Fruit fly (Drosophila melanogaster) whole organism, prepupa: ENCODE results near the gene Ugt35A1.
A peak's percentile ranks its signal among the peaks of the same experiment; 100 is the strongest.

ENCODE experiments used
- CG10631 ChIP-seq: fragments of 200-800 bp; sonication (Bioruptor generic); optimal IDR thresholded peaks from 2 replicates; lab custom pipeline; 2016; ENCODE audit warnings: missing biosample characterization, missing genetic modification characterization
- CG10669 ChIP-seq: fragments of 200-800 bp; sonication (Bioruptor generic); optimal IDR thresholded peaks from 3 replicates; lab custom pipeline; 2018; ENCODE audit warnings: missing biosample characterization, mild to moderate bottlenecking, missing genetic modification characterization, moderate library complexity
- CG11294 ChIP-seq: fragments of 200-800 bp; sonication (Bioruptor generic); IDR thresholded peaks from 2 replicates; pipeline ENCODE4 v1.3.6; 2022; ENCODE audit warnings: missing biosample characterization, missing genetic modification characterization
- CG11762 ChIP-seq: fragments of 200-800 bp; sonication (Bioruptor generic); optimal IDR thresholded peaks from 3 replicates; lab custom pipeline; 2016; ENCODE audit warnings: missing biosample characterization, missing genetic modification characterization; ENCODE audit not compliant: insufficient read depth
- CG11902 ChIP-seq: fragments of 200-800 bp; sonication (Bioruptor generic); optimal IDR thresholded peaks from 3 replicates; lab custom pipeline; 2016; ENCODE audit warnings: missing biosample characterization, missing genetic modification characterization
- CG15336 ChIP-seq: fragments of 200-800 bp; sonication (Bioruptor generic); IDR thresholded peaks from 2 replicates; pipeline ENCODE4 v1.3.6; 2022; ENCODE audit warnings: missing biosample characterization, missing genetic modification characterization
- CG1621 ChIP-seq: fragments of 200-800 bp; sonication (Bioruptor generic); optimal IDR thresholded peaks from 3 replicates; lab custom pipeline; 2018; ENCODE audit warnings: missing biosample characterization, mild to moderate bottlenecking, missing genetic modification characterization
- CG16779 ChIP-seq: fragments of 200-800 bp; sonication (Bioruptor generic); optimal IDR thresholded peaks from 3 replicates; lab custom pipeline; 2017; ENCODE audit warnings: missing biosample characterization, mild to moderate bottlenecking, missing genetic modification characterization
- CG3032 ChIP-seq: fragments of 200-800 bp; optimal IDR thresholded peaks from 2 replicates; lab custom pipeline; 2019; ENCODE audit warnings: missing biosample characterization, mild to moderate bottlenecking, missing genetic modification characterization, moderate library complexity
- CG31627 ChIP-seq: fragments of 200-800 bp; sonication (Bioruptor generic); optimal IDR thresholded peaks from 3 replicates; lab custom pipeline; 2016; ENCODE audit warnings: missing biosample characterization, missing genetic modification characterization
- CG32006 ChIP-seq: fragments of 200-800 bp; sonication (Bioruptor generic); optimal IDR thresholded peaks from 3 replicates; lab custom pipeline; 2017; ENCODE audit warnings: missing biosample characterization, mild to moderate bottlenecking, missing genetic modification characterization
- CG34406 ChIP-seq: fragments of 200-800 bp; sonication (Bioruptor generic); optimal IDR thresholded peaks from 3 replicates; lab custom pipeline; 2016; ENCODE audit warnings: missing biosample characterization, missing genetic modification characterization
- CG3919 ChIP-seq: fragments of 200-800 bp; sonication (Bioruptor generic); optimal IDR thresholded peaks from 3 replicates; lab custom pipeline; 2016; ENCODE audit warnings: missing biosample characterization, missing genetic modification characterization
- CG4318 ChIP-seq: fragments of 200-800 bp; sonication (Bioruptor generic); optimal IDR thresholded peaks from 3 replicates; lab custom pipeline; 2017; ENCODE audit warnings: missing biosample characterization, mild to moderate bottlenecking, missing genetic modification characterization
- CG6276 ChIP-seq: fragments of 200-800 bp; sonication (Bioruptor generic); optimal IDR thresholded peaks from 2 replicates; lab custom pipeline; 2017; ENCODE audit warnings: missing biosample characterization, mild to moderate bottlenecking, missing genetic modification characterization
- CG6808 ChIP-seq: fragments of 200-800 bp; sonication (Bioruptor generic); optimal IDR thresholded peaks from 3 replicates; lab custom pipeline; 2017; ENCODE audit warnings: missing biosample characterization, missing genetic modification characterization, mild to moderate bottlenecking, moderate library complexity, missing genetic modification reagents
- CG7368 ChIP-seq: fragments of 200-800 bp; sonication (Bioruptor generic); optimal IDR thresholded peaks from 3 replicates; lab custom pipeline; 2016; ENCODE audit warnings: missing biosample characterization, missing genetic modification characterization
- CG8119 ChIP-seq: fragments of 200-800 bp; sonication (Bioruptor generic); IDR thresholded peaks from 3 replicates; pipeline ENCODE4 v1.3.6; 2022; ENCODE audit warnings: missing biosample characterization, missing genetic modification characterization
- CG8319 ChIP-seq: fragments of 200-800 bp; sonication (Bioruptor generic); optimal IDR thresholded peaks from 3 replicates; lab custom pipeline; 2016; ENCODE audit warnings: missing biosample characterization, missing genetic modification characterization
- CG9139 ChIP-seq: fragments of 200-800 bp; sonication (Bioruptor generic); optimal IDR thresholded peaks from 3 replicates; lab custom pipeline; 2017; ENCODE audit warnings: missing biosample characterization, mild to moderate bottlenecking, missing genetic modification characterization
- Eip75B ChIP-seq: fragments of 200-800 bp; sonication (Bioruptor generic); optimal IDR thresholded peaks from 3 replicates; lab custom pipeline; 2016; ENCODE audit warnings: missing biosample characterization, missing genetic modification characterization
- Eip78C ChIP-seq: fragments of 200-800 bp; sonication (Bioruptor generic); peaks from one replicate; lab custom pipeline; 2016; ENCODE audit warnings: missing biosample characterization, missing genetic modification characterization
- Eip93F ChIP-seq: fragments of 200-800 bp; sonication (Bioruptor generic); optimal IDR thresholded peaks from 2 replicates; lab custom pipeline; 2016; ENCODE audit warnings: missing biosample characterization, mild to moderate bottlenecking, missing genetic modification characterization
- Ets21C ChIP-seq: fragments of 200-800 bp; sonication (Bioruptor generic); optimal IDR thresholded peaks from 3 replicates; lab custom pipeline; 2016; ENCODE audit warnings: missing biosample characterization, missing genetic modification characterization
- Gug ChIP-seq: fragments of 200-800 bp; sonication (Bioruptor generic); IDR thresholded peaks from 2 replicates; pipeline ENCODE4 v1.3.6; 2022; ENCODE audit warnings: missing biosample characterization, missing genetic modification characterization
- Hr38 ChIP-seq: sonication (Bioruptor generic); optimal IDR thresholded peaks from 2 replicates; lab custom pipeline; 2016; ENCODE audit warnings: missing biosample characterization, missing genetic modification characterization
- Hr39 ChIP-seq: fragments of 200-800 bp; sonication (Bioruptor generic); optimal IDR thresholded peaks from 2 replicates; lab custom pipeline; 2016; ENCODE audit warnings: missing biosample characterization, missing genetic modification characterization
- Lpt ChIP-seq: fragments of 200-800 bp; sonication (Bioruptor generic); optimal IDR thresholded peaks from 3 replicates; lab custom pipeline; 2016; ENCODE audit warnings: missing biosample characterization, missing genetic modification characterization
- OdsH ChIP-seq: fragments of 200-800 bp; sonication (Bioruptor generic); optimal IDR thresholded peaks from 3 replicates; lab custom pipeline; 2016; ENCODE audit warnings: missing biosample characterization, missing genetic modification characterization
- Smox ChIP-seq: fragments of 200-800 bp; sonication (Bioruptor generic); optimal IDR thresholded peaks from 3 replicates; lab custom pipeline; 2016; ENCODE audit warnings: missing biosample characterization, missing genetic modification characterization
- Sox102F ChIP-seq: fragments of 200-800 bp; sonication (Bioruptor generic); optimal IDR thresholded peaks from 2 replicates; lab custom pipeline; 2016; ENCODE audit warnings: missing biosample characterization, mild to moderate bottlenecking, missing genetic modification characterization
- Sox14 ChIP-seq: fragments of 200-800 bp; sonication (Bioruptor generic); optimal IDR thresholded peaks from 3 replicates; lab custom pipeline; 2016; ENCODE audit warnings: missing biosample characterization, missing genetic modification characterization
- Sox15 ChIP-seq: fragments of 200-800 bp; sonication (Bioruptor generic); optimal IDR thresholded peaks from 3 replicates; lab custom pipeline; 2016; ENCODE audit warnings: missing biosample characterization, missing genetic modification characterization
- achi ChIP-seq: fragments of 200-800 bp; sonication (Bioruptor generic); optimal IDR thresholded peaks from 3 replicates; lab custom pipeline; 2016; ENCODE audit warnings: missing biosample characterization, missing genetic modification characterization
- acj6 ChIP-seq: fragments of 200-800 bp; sonication (Bioruptor generic); optimal IDR thresholded peaks from 3 replicates; lab custom pipeline; 2016; ENCODE audit warnings: missing biosample characterization, missing genetic modification characterization
- cyc ChIP-seq: fragments of 200-800 bp; sonication (Bioruptor generic); optimal IDR thresholded peaks from 3 replicates; lab custom pipeline; 2016; ENCODE audit warnings: missing biosample characterization, missing genetic modification characterization
- dac ChIP-seq: fragments of 200-800 bp; sonication (Bioruptor generic); optimal IDR thresholded peaks from 2 replicates; lab custom pipeline; 2017; ENCODE audit warnings: missing biosample characterization, mild to moderate bottlenecking, missing genetic modification characterization
- dsx ChIP-seq: fragments of 200-800 bp; optimal IDR thresholded peaks from 3 replicates; lab custom pipeline; 2019; ENCODE audit warnings: missing biosample characterization, mild to moderate bottlenecking, missing genetic modification characterization, moderate library complexity; ENCODE audit not compliant: poor library complexity, severe bottlenecking
- eg ChIP-seq: fragments of 200-800 bp; sonication (Bioruptor generic); IDR thresholded peaks from 3 replicates; pipeline ENCODE4 v1.3.6; 2022; ENCODE audit warnings: missing biosample characterization, missing genetic modification characterization
- esn ChIP-seq: fragments of 200-800 bp; sonication (Bioruptor generic); optimal IDR thresholded peaks from 2 replicates; lab custom pipeline; 2016; ENCODE audit warnings: missing biosample characterization, mild to moderate bottlenecking, missing genetic modification characterization, moderate library complexity
- fd59A ChIP-seq: fragments of 200-800 bp; sonication (Bioruptor generic); optimal IDR thresholded peaks from 2 replicates; lab custom pipeline; 2017; ENCODE audit warnings: missing biosample characterization, mild to moderate bottlenecking, missing genetic modification characterization, missing genetic modification reagents
- fd85E ChIP-seq: fragments of 200-800 bp; sonication (Bioruptor generic); optimal IDR thresholded peaks from 3 replicates; lab custom pipeline; 2016; ENCODE audit warnings: missing biosample characterization, missing genetic modification characterization
- fkh ChIP-seq: fragments of 200-800 bp; sonication (Bioruptor generic); optimal IDR thresholded peaks from 3 replicates; lab custom pipeline; 2017; ENCODE audit warnings: missing biosample characterization, mild to moderate bottlenecking, missing genetic modification characterization, moderate library complexity
- lz ChIP-seq: fragments of 200-800 bp; sonication (Bioruptor generic); optimal IDR thresholded peaks from 3 replicates; lab custom pipeline; 2016; ENCODE audit warnings: missing biosample characterization, missing genetic modification characterization
- net ChIP-seq: fragments of 200-800 bp; sonication (Bioruptor generic); optimal IDR thresholded peaks from 3 replicates; lab custom pipeline; 2016; ENCODE audit warnings: missing biosample characterization, missing genetic modification characterization
- pdm3 ChIP-seq: fragments of 200-800 bp; sonication (Bioruptor generic); optimal IDR thresholded peaks from 3 replicates; lab custom pipeline; 2016; ENCODE audit warnings: missing biosample characterization, missing genetic modification characterization
- salr ChIP-seq, 2 experiments: fragments of 200-800 bp; sonication (Bioruptor generic); optimal IDR thresholded peaks; 3 replicates each; lab custom pipeline; 2016 to 2018; ENCODE audit warnings: missing biosample characterization in 2 of 2, missing genetic modification characterization in 2 of 2, mild to moderate bottlenecking in 1 of 2
- ss ChIP-seq, 2 experiments: fragments of 200-800 bp; sonication (Bioruptor generic); optimal IDR thresholded peaks; 2 replicates in 1 of 2; 3 replicates in 1 of 2; lab custom pipeline; 2017 to 2018; ENCODE audit warnings: mild to moderate bottlenecking in 2 of 2, missing biosample characterization in 2 of 2, missing genetic modification characterization in 2 of 2, moderate library complexity in 1 of 2

Ugt35A1 gene

dm6 chr3R:11216156-11216630 is 43.7 kb upstream of the Ugt35A1 start, which contains the start of the genes RpS25 and CG4820 (continued):
- peak; percentile 57 for TF ChIP-seq fd59A
- peak; percentile 88 for TF ChIP-seq cyc (GFP tag; lab: Kevin White, UChicago)
- peak; percentile 82 for TF ChIP-seq eg (GFP tag; lab: Robert Waterston, UW)
- TF ChIP-seq CG9139 (GFP tag; lab: Kevin White, UChicago) = peak; percentile 75
- peak; percentile 79 for TF ChIP-seq CG6808
- peak; percentile 88 for TF ChIP-seq net (GFP tag; lab: Kevin White, UChicago)
- TF ChIP-seq CG32006 (GFP tag; lab: Kevin White, UChicago) = peak; percentile 56
- no peak for TF ChIP-seq Gug (GFP tag; lab: Robert Waterston, UW)
- peak; percentile 74 for TF ChIP-seq Smox
- peak; percentile 90 for TF ChIP-seq esn (GFP tag; lab: Kevin White, UChicago)
- TF ChIP-seq acj6 (GFP tag; lab: Kevin White, UChicago) = peak; percentile 84
- TF ChIP-seq achi (GFP tag; lab: Kevin White, UChicago) = peak; percentile 87
- TF ChIP-seq Eip75B = peak; percentile 85

DNA sequence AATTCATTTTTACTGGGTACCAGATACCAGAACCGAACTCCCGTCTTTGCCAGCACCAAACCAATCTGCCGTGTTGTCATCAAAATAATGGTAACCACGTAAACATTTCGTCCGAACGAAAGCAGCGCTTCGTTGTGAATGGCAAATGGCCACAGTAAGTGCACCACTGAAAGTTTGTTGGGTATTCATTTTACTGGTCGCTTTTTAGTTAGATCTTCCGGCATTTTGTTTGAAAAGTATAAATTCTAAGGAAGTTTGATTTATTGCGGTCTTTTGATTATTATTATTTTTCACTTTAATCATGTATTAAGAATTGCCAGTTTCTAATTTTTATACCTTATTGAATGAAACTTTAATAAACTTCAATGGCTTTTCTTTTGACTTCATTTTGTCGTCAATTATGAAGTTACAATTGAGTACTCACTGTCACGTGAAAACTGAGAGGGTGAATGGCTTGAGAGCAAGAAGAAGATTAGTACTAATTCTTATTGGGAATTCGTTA is 42.0 kb upstream of the Ugt35A1 start, which contains the start of gene ZnT86D:
Gene ZnT86D (minus strand): TSS at position 91 of the 502 bp plus-strand sequence.
- TF ChIP-seq CG1621 (tag; lab: Kevin White, UChicago) (peak; percentile 45), dac (GFP tag; lab: Kevin White, UChicago) (peak; percentile 22), Ets21C (GFP tag; lab: Kevin White, UChicago) (peak; percentile 58), CG3032 (tag; lab: Kevin White, UChicago) (peak; percentile 71), dsx (GFP tag; lab: Kevin White, UChicago) (peak; percentile 56), Hr39 (peak; percentile 75), fd59A (peak; percentile 1), esn (GFP tag; lab: Kevin White, UChicago) (peak; percentile 83), CG11294 (GFP tag; lab: Robert Waterston, UW) (peak; percentile 47; the same call in 1 of the 2 replicates), Sox15 (peak; percentile 25), CG15336 (GFP tag; lab: Robert Waterston, UW) (peak; percentile 60), Eip93F (GFP tag; lab: Kevin White, UChicago) (no peak), CG11902 (peak; percentile 67), CG8319 (GFP tag; lab: Kevin White, UChicago) (no peak), achi (GFP tag; lab: Kevin White, UChicago) (peak; percentile 64), Sox102F (GFP tag; lab: Kevin White, UChicago) (peak; percentile 76), salr (GFP tag; optimal IDR thresholded peaks at IDR 0.05; lab: Kevin White, UChicago) (peak in 1 of 2 experiments; percentile 54), CG4318 (no peak), ss (GFP tag; optimal IDR thresholded peaks at IDR 0.05; lab: Kevin White, UChicago) (peak; percentile 11 to 67), Gug (GFP tag; lab: Robert Waterston, UW) (0 out of 2 replicates have a peak, but pooled peaks have one; percentile 54), Smox (peak; percentile 65), OdsH (GFP tag; lab: Kevin White, UChicago) (peak; percentile 71), CG10669 (GFP tag; lab: Kevin White, UChicago) (peak; percentile 65), Hr38 (GFP tag; lab: Kevin White, UChicago) (no peak), fkh (GFP tag; lab: Kevin White, UChicago) (peak; percentile 40), cyc (GFP tag; lab: Kevin White, UChicago) (peak; percentile 76), CG34406 (GFP tag; lab: Kevin White, UChicago) (peak; percentile 50), eg (GFP tag; lab: Robert Waterston, UW) (peak; percentile 61), Eip78C (GFP tag; lab: Kevin White, UChicago) (peak; percentile 85), CG6276 (GFP tag; lab: Kevin White, UChicago) (no peak), CG3919 (GFP tag; lab: Kevin White, UChicago) (peak; percentile 62), CG31627 (GFP tag; lab: Kevin White, UChicago) (peak; percentile 71), CG7368 (GFP tag; lab: Kevin White, UChicago) (no peak), CG16779 (tag; lab: Kevin White, UChicago) (no peak), net (GFP tag; lab: Kevin White, UChicago) (peak; percentile 44), Lpt (no peak), pdm3 (GFP tag; lab: Kevin White, UChicago) (peak; percentile 69), lz (peak; percentile 80), CG8119 (peak; percentile 51; the same call in 2 of the 3 replicates), Sox14 (GFP tag; lab: Kevin White, UChicago) (peak; percentile 82), CG11762 (GFP tag; lab: Kevin White, UChicago) (peak; percentile 34), CG10631 (peak; percentile 76), fd85E (GFP tag; lab: Kevin White, UChicago) (no peak)
